Worm (Caenorhabditis elegans): ENCODE data around the gene K04E7.1.

The K04E7.1 gene

ce11 chrX:6509813-6510212, 48.0 kb downstream of the K04E7.1 start (continued):
- TF ChIP-seq saeg-2 (GFP tag; IDR thresholded peaks at IDR 0.05) (no peak), ztf-11 (tag; optimal IDR thresholded peaks at IDR 0.05) (no peak), F49E8.2 (tag; optimal IDR thresholded peaks at IDR 0.05; ENCODE audit: borderline replicate concordance) (no peak), nhr-10 (tag; optimal IDR thresholded peaks at IDR 0.05) (no peak), attf-4 (tag; optimal IDR thresholded peaks at IDR 0.05) (no peak), nhr-237 (tag; optimal IDR thresholded peaks at IDR 0.05) (no peak), dmd-9 (GFP tag; IDR thresholded peaks at IDR 0.05) (no peak), nhr-28 (tag; optimal IDR thresholded peaks at IDR 0.05) (no peak), lsy-2 (tag; optimal IDR thresholded peaks at IDR 0.05) (no peak), nhr-77 (tag; optimal IDR thresholded peaks at IDR 0.05) (no peak), lin-1 (GFP tag; IDR thresholded peaks at IDR 0.05) (no peak), tag-97 (GFP tag; IDR thresholded peaks at IDR 0.05) (no peak), nhr-111 (GFP tag; optimal IDR thresholded peaks at IDR 0.05) (no peak), dmd-8 (GFP tag; IDR thresholded peaks at IDR 0.05) (no peak), ces-1 (GFP tag; optimal IDR thresholded peaks at IDR 0.05) (no peak), lin-38 (GFP tag; IDR thresholded peaks at IDR 0.05) (no peak), spr-1 (tag; optimal IDR thresholded peaks at IDR 0.05) (no peak), Y105C5A.15 (GFP tag; IDR thresholded peaks at IDR 0.05) (no peak), sdz-12 (GFP tag; optimal IDR thresholded peaks at IDR 0.05) (no peak), egl-43 (GFP tag; IDR thresholded peaks at IDR 0.05) (no peak), zag-1 (tag; optimal IDR thresholded peaks at IDR 0.05) (no peak), aly-2 (tag; optimal IDR thresholded peaks at IDR 0.05) (no peak), lin-15B (tag; optimal IDR thresholded peaks at IDR 0.05) (no peak), ZK337.2 (GFP tag; IDR thresholded peaks at IDR 0.05) (no peak), aha-1 (tag) (peak; percentile 65), hlh-30 (tag; optimal IDR thresholded peaks at IDR 0.05; ENCODE audit: insufficient read depth) (peak; percentile 25), ama-1 (optimal IDR thresholded peaks at IDR 0.05) (no peak), lim-7 (GFP tag; IDR thresholded peaks at IDR 0.05) (no peak), pqm-1 (tag; optimal IDR thresholded peaks at IDR 0.05) (no peak), nhr-11 (tag; optimal IDR thresholded peaks at IDR 0.05) (peak; percentile 24), lin-13 (GFP tag; optimal IDR thresholded peaks at IDR 0.05) (no peak), nhr-48 (tag; optimal IDR thresholded peaks at IDR 0.05) (no peak), php-3 (GFP tag; IDR thresholded peaks at IDR 0.05) (peak; percentile 75; the same call in 1 of the 2 replicates), ceh-20 (GFP tag; IDR thresholded peaks at IDR 0.05) (no peak), ZK546.5 (tag; optimal IDR thresholded peaks at IDR 0.05) (no peak), ceh-62 (tag; optimal IDR thresholded peaks at IDR 0.05) (no peak), set-16 (GFP tag; IDR thresholded peaks at IDR 0.05) (no peak), cey-2 (tag; optimal IDR thresholded peaks at IDR 0.05; ENCODE audit: borderline replicate concordance, insufficient read depth) (no peak), lin-39 (tag; optimal IDR thresholded peaks at IDR 0.05) (no peak), dmd-6 (GFP tag; IDR thresholded peaks at IDR 0.05) (0 out of 2 replicates have a peak, but pooled peaks have one; percentile 7), daf-12 (tag; optimal IDR thresholded peaks at IDR 0.05) (no peak), T26A8.4 (GFP tag; IDR thresholded peaks at IDR 0.05) (no peak), ceh-28 (tag; optimal IDR thresholded peaks at IDR 0.05) (no peak), mxl-3 (GFP tag; optimal IDR thresholded peaks at IDR 0.05) (no peak), F10B5.3 (tag; optimal IDR thresholded peaks at IDR 0.05) (no peak), nhr-102 (tag; optimal IDR thresholded peaks at IDR 0.05) (no peak), unc-62 (GFP tag; optimal IDR thresholded peaks at IDR 0.05 in 1 of 2) (peak in 1 of 2 experiments; percentile 89), unc-62 (tag; optimal IDR thresholded peaks at IDR 0.05) (no peak), madf-9 (GFP tag; conservative IDR thresholded peaks at IDR 0.05) (no peak), daf-19 (GFP tag; conservative IDR thresholded peaks at IDR 0.05) (no peak), skn-1 (tag; optimal IDR thresholded peaks at IDR 0.05) (no peak), mes-2 (tag; optimal IDR thresholded peaks at IDR 0.05; ENCODE audit: poor library complexity, severe bottlenecking) (no peak), fkh-10 (GFP tag; optimal IDR thresholded peaks at IDR 0.05) (no peak), zfp-3 (GFP tag; conservative IDR thresholded peaks at IDR 0.05) (no peak)
